Worm (Caenorhabditis elegans): Measurements from ENCODE around the gene Y37D8A.8.

Gene Y37D8A.8

DNA sequence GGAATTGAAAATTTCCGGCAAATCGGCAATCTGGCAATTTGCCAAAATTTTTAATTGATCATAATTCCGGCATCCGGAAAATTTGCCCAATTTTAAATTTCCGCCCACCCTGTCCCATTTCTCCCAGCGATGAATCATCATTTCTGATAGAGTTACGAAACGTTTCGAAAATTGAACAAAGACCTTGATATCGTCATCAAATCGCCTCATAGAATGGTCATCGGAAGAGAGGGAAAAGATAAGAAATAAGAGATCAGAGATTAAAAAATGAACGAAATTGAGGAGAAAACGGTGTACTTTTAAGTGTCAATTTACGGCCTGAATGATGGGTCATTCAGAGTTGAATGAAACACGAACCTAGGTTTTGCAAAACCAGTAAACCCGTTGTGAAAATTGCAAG lies 17.1 kb upstream of the Y37D8A.8 start:
- TF ChIP-seq jun-1 (tag; optimal IDR thresholded peaks at IDR 0.05): no peak
- peak; percentile 48 for TF ChIP-seq lin-15B (tag; optimal IDR thresholded peaks at IDR 0.05)
- no peak for TF ChIP-seq zag-1 (tag; optimal IDR thresholded peaks at IDR 0.05)
- no peak for TF ChIP-seq lin-39 (tag; optimal IDR thresholded peaks at IDR 0.05)
- no peak for TF ChIP-seq unc-39 (tag; optimal IDR thresholded peaks at IDR 0.05)
- no peak for TF ChIP-seq snpc-4 (tag; optimal IDR thresholded peaks at IDR 0.05)
- TF ChIP-seq fkh-2 (tag; optimal IDR thresholded peaks at IDR 0.05): no peak
- no peak for TF ChIP-seq fkh-10 (GFP tag; optimal IDR thresholded peaks at IDR 0.05)
- TF ChIP-seq nfya-1 (tag; optimal IDR thresholded peaks at IDR 0.05; ENCODE audit: insufficient read depth): no peak
- no peak for TF ChIP-seq nhr-237 (tag; optimal IDR thresholded peaks at IDR 0.05)
- peak; percentile 25 for TF ChIP-seq elt-1 (tag; optimal IDR thresholded peaks at IDR 0.05)
- TF ChIP-seq ztf-11 (tag; optimal IDR thresholded peaks at IDR 0.05): no peak
- peak; percentile 43 for TF ChIP-seq pqm-1 (tag; optimal IDR thresholded peaks at IDR 0.05)
- TF ChIP-seq fos-1 (tag; optimal IDR thresholded peaks at IDR 0.05): peak; percentile 29
- TF ChIP-seq nhr-25 (tag; optimal IDR thresholded peaks at IDR 0.05): peak; percentile 38
- no peak for TF ChIP-seq nhr-77 (tag; optimal IDR thresholded peaks at IDR 0.05)
- peak in 1 of 3 experiments; percentile 78 for TF ChIP-seq elt-3 (tag; optimal IDR thresholded peaks at IDR 0.05)
- no peak for TF ChIP-seq ZK546.5 (tag; optimal IDR thresholded peaks at IDR 0.05)
- no peak for TF ChIP-seq ceh-82 (tag; optimal IDR thresholded peaks at IDR 0.05)
- TF ChIP-seq mdl-1 (tag; optimal IDR thresholded peaks at IDR 0.05): no peak
- TF ChIP-seq ceh-16 (tag; optimal IDR thresholded peaks at IDR 0.05): no peak
- peak; percentile 4 for TF ChIP-seq elt-2 (tag; optimal IDR thresholded peaks at IDR 0.05)
- TF ChIP-seq ceh-28 (tag; optimal IDR thresholded peaks at IDR 0.05): no peak

DNA sequence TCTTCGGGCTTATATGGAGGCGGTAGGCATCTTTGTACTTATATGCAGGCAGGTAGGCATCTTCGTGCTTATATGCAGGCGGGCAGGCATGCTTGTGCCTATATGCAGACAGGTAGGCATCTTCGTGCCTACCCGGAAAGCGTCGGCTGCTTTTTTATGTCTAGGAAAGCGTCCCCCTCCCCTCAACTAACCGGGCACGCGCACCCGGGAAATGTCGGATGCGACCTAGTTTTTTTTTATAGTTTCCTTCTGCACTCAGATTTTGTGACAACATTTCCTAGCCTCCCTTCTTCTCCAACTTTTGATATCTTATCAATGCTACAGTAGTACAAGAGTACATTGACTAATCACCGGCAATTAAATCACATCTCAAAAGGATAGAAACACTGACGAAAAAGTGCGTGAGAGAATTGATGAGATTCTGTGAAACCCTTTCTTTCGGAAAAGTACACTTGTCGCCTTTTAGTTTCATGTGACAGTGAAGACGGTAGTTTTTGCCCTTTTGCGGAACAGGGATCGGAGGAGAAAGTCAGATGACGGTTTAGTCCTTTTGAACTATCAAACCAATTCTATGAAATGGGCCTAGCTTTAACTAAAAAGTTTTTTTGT lies 15.7 kb upstream of the Y37D8A.8 start:
- TF ChIP-seq lin-15B (tag; optimal IDR thresholded peaks at IDR 0.05) (peak; percentile 20), nhr-23 (tag; optimal IDR thresholded peaks at IDR 0.05) (peak; percentile 94), nhr-25 (tag; optimal IDR thresholded peaks at IDR 0.05) (peak; percentile 83), elt-3 (tag; optimal IDR thresholded peaks at IDR 0.05) (peak; percentile 49 to 95 (median 82)), daf-12 (tag; optimal IDR thresholded peaks at IDR 0.05) (peak; percentile 43), nhr-77 (tag; optimal IDR thresholded peaks at IDR 0.05) (no peak), pha-4 (tag; optimal IDR thresholded peaks at IDR 0.05) (no peak), ceh-28 (tag; optimal IDR thresholded peaks at IDR 0.05) (peak; percentile 20), lsy-12 (tag; optimal IDR thresholded peaks at IDR 0.05) (no peak), eor-1 (tag; optimal IDR thresholded peaks at IDR 0.05) (no peak), R02D3.7 (tag; optimal IDR thresholded peaks at IDR 0.05) (peak; percentile 21), nhr-43 (tag; optimal IDR thresholded peaks at IDR 0.05; ENCODE audit: poor library complexity, severe bottlenecking) (peak; percentile 86), ceh-16 (tag; optimal IDR thresholded peaks at IDR 0.05) (no peak), unc-62 (GFP tag; optimal IDR thresholded peaks at IDR 0.05) (peak; percentile 59), lin-39 (tag; optimal IDR thresholded peaks at IDR 0.05) (no peak), nhr-12 (tag; optimal IDR thresholded peaks at IDR 0.05) (no peak)

DNA sequence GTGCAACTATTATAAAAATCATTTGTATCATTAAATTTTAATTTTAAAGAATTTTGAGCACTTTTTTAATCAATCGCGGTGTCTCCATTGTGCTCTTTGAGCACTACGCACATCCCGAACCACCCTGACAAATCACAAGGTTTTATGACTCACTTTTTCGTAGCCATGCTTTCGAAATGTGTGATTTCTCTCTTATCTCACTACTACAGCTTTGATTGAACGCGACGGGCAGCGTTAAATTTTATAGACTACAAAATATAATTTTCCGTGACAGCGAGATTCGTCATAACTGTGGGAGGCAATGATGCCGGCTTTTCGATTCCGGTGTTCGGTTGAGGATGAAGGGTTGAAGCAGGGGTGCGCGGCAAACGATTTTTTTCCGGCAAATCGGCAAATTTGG lies 15.1 kb upstream of the Y37D8A.8 start:
- no peak for TF ChIP-seq nhr-28 (tag; optimal IDR thresholded peaks at IDR 0.05)
- TF ChIP-seq pqm-1 (tag; optimal IDR thresholded peaks at IDR 0.05): peak; percentile 37
- TF ChIP-seq elt-2 (tag; optimal IDR thresholded peaks at IDR 0.05): peak; percentile 37

DNA sequence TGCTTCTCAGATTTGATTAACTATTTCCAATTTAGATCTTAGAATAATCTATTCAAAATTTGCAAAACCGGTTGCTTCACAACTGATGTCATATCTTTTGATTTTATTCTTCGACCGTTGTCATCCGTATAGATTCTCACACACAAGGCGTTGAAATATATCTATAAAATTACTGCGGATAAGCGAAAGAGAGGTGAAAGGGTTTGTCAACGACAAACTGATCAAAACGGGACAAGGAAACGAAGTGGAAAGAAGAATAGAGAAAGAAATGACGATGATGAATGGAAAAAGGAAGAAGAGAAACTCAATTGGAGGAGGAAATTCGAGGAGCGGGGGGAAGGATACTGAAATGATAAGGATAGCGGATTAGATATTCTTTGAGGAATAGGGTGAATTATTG lies 13.7 kb upstream of the Y37D8A.8 start:
- TF ChIP-seq ceh-82 (tag; optimal IDR thresholded peaks at IDR 0.05) (no peak), egl-27 (tag; optimal IDR thresholded peaks at IDR 0.05) (no peak), ceh-28 (tag; optimal IDR thresholded peaks at IDR 0.05) (peak; percentile 53), elt-3 (tag; optimal IDR thresholded peaks at IDR 0.05) (peak in 2 of 3 experiments; percentile 31 to 39)

DNA sequence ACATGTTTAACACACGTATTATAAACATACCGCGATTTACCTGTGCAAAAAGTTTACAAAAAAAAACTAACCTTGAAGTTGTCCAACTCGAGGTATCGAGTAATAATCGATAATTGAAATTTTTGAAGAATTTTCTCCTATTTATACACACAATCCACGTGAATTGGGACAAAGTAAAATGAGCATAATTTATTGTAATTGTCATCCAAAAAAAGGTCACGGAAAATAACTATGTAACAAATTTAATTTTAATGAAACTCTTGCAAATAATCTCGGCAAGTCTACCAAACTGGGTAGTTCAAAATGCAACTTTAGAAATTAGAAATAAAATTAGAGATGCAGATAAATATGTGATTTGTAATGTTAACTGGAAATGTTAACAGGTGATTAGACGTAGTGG lies 9.4 kb upstream of the Y37D8A.8 start, which contains the start of gene Y37D8A.5:
Y37D8A.5 (minus strand) TSS at position 101 of the 400 bp plus-strand sequence.
- TF ChIP-seq nhr-237 (tag; optimal IDR thresholded peaks at IDR 0.05) (no peak), nhr-76 (tag; optimal IDR thresholded peaks at IDR 0.05) (no peak), ztf-11 (tag; optimal IDR thresholded peaks at IDR 0.05) (no peak), ceh-28 (tag; optimal IDR thresholded peaks at IDR 0.05) (peak; percentile 23)
